Worm (Caenorhabditis elegans) whole organism, L2 larva: ENCODE data around the gene F27E5.7.

Experiments
- C34F6.9 ChIP-seq: fragments of 150-350 bp; optimal IDR thresholded peaks from 2 replicates; lab custom pipeline; 2014; ENCODE audit warnings: missing biosample characterization, missing genetic modification characterization
- F13H6.1 ChIP-seq: sonication (generic microtip); optimal IDR thresholded peaks from 2 replicates; lab custom pipeline; 2016; ENCODE audit warnings: missing genetic modification characterization, missing compliant biosample characterization
- R02D3.7 ChIP-seq: fragments of 150-350 bp; optimal IDR thresholded peaks from 2 replicates; lab custom pipeline; 2014; ENCODE audit warnings: missing biosample characterization, missing genetic modification characterization
- Y55F3AM.14 ChIP-seq: fragments of 200-800 bp; sonication (Bioruptor generic); optimal IDR thresholded peaks from 2 replicates; lab custom pipeline; 2018; ENCODE audit warnings: mild to moderate bottlenecking, missing genetic modification characterization, missing compliant biosample characterization
- ZK546.5 ChIP-seq: sonication (generic microtip); optimal IDR thresholded peaks from 2 replicates; lab custom pipeline; 2017; ENCODE audit warnings: missing biosample characterization, missing genetic modification characterization
- alr-1 ChIP-seq: fragments of 150-350 bp; optimal IDR thresholded peaks from 2 replicates; lab custom pipeline; 2014; ENCODE audit warnings: missing biosample characterization, missing genetic modification characterization
- blmp-1 ChIP-seq: sonication (generic microtip); optimal IDR thresholded peaks from 2 replicates; lab custom pipeline; 2017; ENCODE audit warnings: missing genetic modification characterization, mild to moderate bottlenecking, missing compliant biosample characterization, antibody characterized with exemption, moderate library complexity; ENCODE audit not compliant: insufficient read depth
- ceh-82 ChIP-seq: fragments of 150-350 bp; optimal IDR thresholded peaks from 2 replicates; lab custom pipeline; 2014; ENCODE audit warnings: missing biosample characterization, missing genetic modification characterization
- crh-2 ChIP-seq: sonication (generic microtip); optimal IDR thresholded peaks from 2 replicates; lab custom pipeline; 2017; ENCODE audit warnings: missing biosample characterization, missing genetic modification characterization
- dmd-4 ChIP-seq: sonication (generic microtip); optimal IDR thresholded peaks from 2 replicates; lab custom pipeline; 2017; ENCODE audit warnings: missing biosample characterization, missing genetic modification characterization
- egl-27 ChIP-seq: sonication (generic microtip); optimal IDR thresholded peaks from 3 replicates; lab custom pipeline; 2017; ENCODE audit warnings: missing biosample characterization, missing genetic modification reagents, missing genetic modification characterization
- fos-1 ChIP-seq: fragments of 150-350 bp; optimal IDR thresholded peaks from 2 replicates; lab custom pipeline; 2014; ENCODE audit warnings: missing biosample characterization, missing genetic modification characterization
- gmeb-1 ChIP-seq: fragments of 150-350 bp; optimal IDR thresholded peaks from 2 replicates; lab custom pipeline; 2014; ENCODE audit warnings: missing biosample characterization, missing genetic modification characterization
- lin-11 ChIP-seq: fragments of 150-350 bp; sonication (generic microtip); optimal IDR thresholded peaks from 2 replicates; lab custom pipeline; 2014; ENCODE audit warnings: missing biosample characterization, missing genetic modification characterization, inconsistent platforms, mixed read lengths
- lsy-2 ChIP-seq, 2 experiments: fragments of 150-350 bp in 1 of 2; sonication (generic microtip) in 1 of 2; optimal IDR thresholded peaks; 2 replicates each; lab custom pipeline; 2014 to 2017; ENCODE audit warnings: missing biosample characterization in 2 of 2, missing genetic modification characterization in 2 of 2
- mab-5 ChIP-seq: fragments of 150-350 bp; optimal IDR thresholded peaks from 2 replicates; lab custom pipeline; 2014; ENCODE audit warnings: missing biosample characterization, missing genetic modification characterization
- mdl-1 ChIP-seq, 2 experiments: fragments of 150-350 bp in 1 of 2; sonication (generic microtip) in 1 of 2; optimal IDR thresholded peaks; 2 replicates each; lab custom pipeline; 2017; ENCODE audit warnings: missing biosample characterization in 2 of 2, missing genetic modification characterization in 2 of 2
- nhr-10 ChIP-seq: sonication (generic microtip); optimal IDR thresholded peaks from 2 replicates; lab custom pipeline; 2017; ENCODE audit warnings: missing biosample characterization, missing genetic modification characterization
- nhr-11 ChIP-seq: fragments of 150-350 bp; optimal IDR thresholded peaks from 2 replicates; lab custom pipeline; 2014; ENCODE audit warnings: missing biosample characterization, missing genetic modification characterization
- nhr-129 ChIP-seq: fragments of 150-350 bp; optimal IDR thresholded peaks from 2 replicates; lab custom pipeline; 2014; ENCODE audit warnings: missing biosample characterization, missing genetic modification characterization
- nhr-237 ChIP-seq: fragments of 150-350 bp; optimal IDR thresholded peaks from 2 replicates; lab custom pipeline; 2014; ENCODE audit warnings: missing biosample characterization, missing genetic modification characterization
- nhr-25 ChIP-seq: fragments of 150-350 bp; sonication (generic microtip); optimal IDR thresholded peaks from 3 replicates; lab custom pipeline; 2014; ENCODE audit warnings: missing biosample characterization, missing genetic modification characterization
- nhr-6 ChIP-seq: fragments of 150-350 bp; optimal IDR thresholded peaks from 2 replicates; lab custom pipeline; 2014; ENCODE audit warnings: missing biosample characterization, missing genetic modification characterization
- nhr-77 ChIP-seq: fragments of 150-350 bp; optimal IDR thresholded peaks from 2 replicates; lab custom pipeline; 2014; ENCODE audit warnings: missing biosample characterization, missing genetic modification characterization
- peb-1 ChIP-seq: fragments of 150-350 bp; optimal IDR thresholded peaks from 2 replicates; lab custom pipeline; 2014; ENCODE audit warnings: missing biosample characterization, missing genetic modification characterization
- sem-4 ChIP-seq: fragments of 150-350 bp; optimal IDR thresholded peaks from 2 replicates; lab custom pipeline; 2014; ENCODE audit warnings: missing biosample characterization, missing genetic modification reagents, missing genetic modification characterization
- sma-3 ChIP-seq: sonication (generic microtip); optimal IDR thresholded peaks from 2 replicates; lab custom pipeline; 2016; ENCODE audit warnings: missing genetic modification reagents, missing genetic modification characterization, missing compliant biosample characterization
- snpc-4 ChIP-seq: fragments of 150-350 bp; optimal IDR thresholded peaks from 2 replicates; lab custom pipeline; 2014; ENCODE audit warnings: missing biosample characterization, missing genetic modification characterization
- unc-39 ChIP-seq: fragments of 150-350 bp; optimal IDR thresholded peaks from 2 replicates; lab custom pipeline; 2014; ENCODE audit warnings: missing biosample characterization, missing genetic modification characterization
- unc-55 ChIP-seq: fragments of 150-350 bp; sonication (generic microtip); optimal IDR thresholded peaks from 3 replicates; lab custom pipeline; 2014; ENCODE audit warnings: missing biosample characterization, missing genetic modification reagents, missing genetic modification characterization
- unc-62 ChIP-seq: fragments of 150-350 bp; optimal IDR thresholded peaks from 2 replicates; lab custom pipeline; 2014; ENCODE audit warnings: missing biosample characterization, missing genetic modification reagents, missing genetic modification characterization
- ztf-1 ChIP-seq: fragments of 200-800 bp; sonication (Bioruptor generic); conservative IDR thresholded peaks from 2 replicates; pipeline ENCODE4 v1.3.6; 2022; ENCODE audit warnings: missing genetic modification characterization, missing compliant biosample characterization
- ztf-11 ChIP-seq: sonication (generic microtip); optimal IDR thresholded peaks from 2 replicates; lab custom pipeline; 2017; ENCODE audit warnings: missing biosample characterization, missing genetic modification characterization
- ztf-4 ChIP-seq: fragments of 150-350 bp; optimal IDR thresholded peaks from 2 replicates; lab custom pipeline; 2014; ENCODE audit warnings: missing biosample characterization, missing genetic modification characterization

Gene F27E5.7

DNA sequence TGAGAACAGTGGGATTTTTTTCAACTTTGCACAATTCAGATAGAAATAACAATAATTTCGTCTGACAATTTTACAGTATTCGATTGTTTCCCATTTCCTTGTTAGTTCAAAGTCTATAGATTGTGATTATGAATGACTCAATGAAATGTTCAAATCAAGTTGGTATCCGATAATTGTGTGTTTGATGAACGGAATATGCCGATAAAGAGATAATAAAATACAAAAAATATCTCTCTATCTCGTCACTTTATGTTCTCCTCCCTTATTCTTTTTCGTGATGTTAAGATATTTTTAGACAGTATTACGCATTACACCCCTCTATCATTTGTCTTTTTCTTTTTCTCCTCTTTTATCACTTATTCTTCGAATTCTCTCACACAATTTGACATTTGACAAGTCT, at the start of gene F27E5.7:
Gene F27E5.7 (plus strand): TSS at position 301 of the 400 bp plus-strand sequence.
- TF ChIP-seq sma-3 (GFP tag; lab: Kevin White, UChicago) (no peak), ceh-82 (tag; lab: Kevin White, UChicago) (no peak), snpc-4 (tag; lab: Kevin White, UChicago) (no peak), fos-1 (tag; lab: Kevin White, UChicago) (no peak), crh-2 (tag; lab: Kevin White, UChicago) (no peak), alr-1 (tag; lab: Kevin White, UChicago) (no peak), ztf-1 (GFP tag; lab: Robert Waterston, UW) (no peak), nhr-129 (tag; lab: Kevin White, UChicago) (no peak), nhr-237 (tag; lab: Kevin White, UChicago) (no peak), unc-39 (tag; lab: Kevin White, UChicago) (no peak), mab-5 (no peak), R02D3.7 (tag; lab: Kevin White, UChicago) (no peak)
- TF ChIP-seq, all 48 proteins: peak for 0

DNA sequence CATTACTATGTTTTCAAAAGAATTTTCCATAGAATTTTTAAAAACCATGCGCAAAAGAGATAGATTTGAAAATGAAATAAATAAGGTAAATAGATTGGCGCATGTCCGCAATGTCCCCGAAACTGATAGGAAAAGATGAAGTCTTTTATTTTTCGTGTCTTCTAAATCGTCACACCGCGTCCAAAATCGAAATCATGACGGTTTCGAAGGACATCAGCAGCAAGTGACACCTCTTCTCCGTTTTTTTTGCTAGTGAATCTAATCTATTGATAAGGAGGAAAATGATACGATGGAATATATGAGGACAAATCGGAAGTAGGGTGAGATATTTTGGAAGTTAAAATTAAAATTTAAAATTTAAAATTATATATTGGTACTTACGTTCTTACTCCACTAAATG, 48.6 kb upstream of the F27E5.7 start:
- TF ChIP-seq sma-3 (GFP tag; lab: Kevin White, UChicago) (no peak), R02D3.7 (tag; lab: Kevin White, UChicago) (no peak), sem-4 (tag; lab: Kevin White, UChicago) (no peak), mab-5 (no peak), snpc-4 (tag; lab: Kevin White, UChicago) (no peak), ztf-4 (no peak), peb-1 (tag; lab: Kevin White, UChicago) (no peak), unc-55 (GFP tag; lab: Kevin White, UChicago) (no peak), C34F6.9 (tag; lab: Kevin White, UChicago) (no peak), ztf-11 (tag; lab: Kevin White, UChicago) (no peak), ZK546.5 (tag; lab: Kevin White, UChicago) (no peak), nhr-10 (no peak), F13H6.1 (no peak), nhr-77 (tag; lab: Kevin White, UChicago) (no peak), gmeb-1 (tag; lab: Kevin White, UChicago) (no peak), blmp-1 (tag; lab: Kevin White, UChicago) (no peak), egl-27 (tag; lab: Kevin White, UChicago) (no peak), nhr-129 (tag; lab: Kevin White, UChicago) (no peak)

DNA sequence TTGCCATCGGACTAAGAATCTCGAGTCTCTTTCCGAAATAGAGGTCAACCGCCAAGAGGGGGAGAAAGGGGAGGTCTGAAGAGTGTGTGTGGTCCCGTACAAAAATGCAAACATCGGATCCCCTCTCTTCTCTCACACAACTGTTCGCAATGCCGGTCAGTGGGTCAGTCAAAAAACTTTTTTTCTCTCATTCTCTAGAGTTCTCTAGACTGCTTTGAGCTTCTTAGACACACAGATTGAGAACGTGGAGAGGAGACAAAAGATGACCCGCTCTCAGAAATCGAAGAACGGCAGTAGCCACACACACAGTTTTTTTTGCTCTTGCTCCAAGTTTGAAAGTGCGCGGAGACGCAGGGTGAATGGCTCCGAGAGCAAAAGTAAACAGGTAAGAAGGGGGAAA, 46.8 kb upstream of the F27E5.7 start:
- no peak for TF ChIP-seq dmd-4 (tag; lab: Kevin White, UChicago)
- no peak for TF ChIP-seq ZK546.5 (tag; lab: Kevin White, UChicago)
- no peak for TF ChIP-seq sem-4 (tag; lab: Kevin White, UChicago)
- TF ChIP-seq unc-62 (GFP tag; lab: Kevin White, UChicago): no peak
- no peak for TF ChIP-seq Y55F3AM.14 (GFP tag; lab: Kevin White, UChicago)
- no peak for TF ChIP-seq snpc-4 (tag; lab: Kevin White, UChicago)
- no peak for TF ChIP-seq nhr-25 (tag; lab: Kevin White, UChicago)
- no peak for TF ChIP-seq ztf-1 (GFP tag; lab: Robert Waterston, UW)
- no peak for TF ChIP-seq nhr-129 (tag; lab: Kevin White, UChicago)
- TF ChIP-seq egl-27 (tag; lab: Kevin White, UChicago): no peak
- no peak for TF ChIP-seq unc-55 (GFP tag; lab: Kevin White, UChicago)
- TF ChIP-seq blmp-1 (tag; lab: Kevin White, UChicago): no peak
- no peak for TF ChIP-seq lin-11 (tag; lab: Kevin White, UChicago)
- no peak for TF ChIP-seq lsy-2 (tag; optimal IDR thresholded peaks at IDR 0.05; lab: Kevin White, UChicago)
- TF ChIP-seq F13H6.1: no peak
- TF ChIP-seq nhr-11 (tag; lab: Kevin White, UChicago): no peak
- TF ChIP-seq ztf-4: no peak
- no peak for TF ChIP-seq R02D3.7 (tag; lab: Kevin White, UChicago)

DNA sequence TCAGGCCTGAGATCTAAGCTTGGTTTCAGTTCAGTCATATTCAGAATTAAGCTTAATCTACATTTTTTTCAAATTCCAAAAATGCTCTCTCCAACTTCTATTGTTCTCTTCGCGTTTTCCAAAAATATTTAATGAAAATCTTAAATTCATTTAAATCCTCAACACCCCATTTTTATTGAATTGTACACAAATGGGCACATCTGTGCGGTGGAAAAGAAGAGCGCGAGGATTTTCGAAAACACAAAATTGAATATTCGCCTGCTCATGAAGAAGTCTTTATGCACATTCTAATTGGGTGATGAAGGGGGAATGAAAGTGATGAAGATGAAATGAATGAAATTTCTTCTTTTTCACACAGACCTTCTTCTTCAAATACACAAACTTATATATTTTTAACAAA, 38.1 kb upstream of the F27E5.7 start:
- TF ChIP-seq mdl-1 (tag; optimal IDR thresholded peaks at IDR 0.05; lab: Kevin White, UChicago) (no peak), C34F6.9 (tag; lab: Kevin White, UChicago) (no peak), gmeb-1 (tag; lab: Kevin White, UChicago) (no peak), unc-39 (tag; lab: Kevin White, UChicago) (no peak), nhr-6 (tag; lab: Kevin White, UChicago) (no peak), ztf-4 (no peak)
- TF ChIP-seq, all 48 proteins: peak for 0
